Worm (Caenorhabditis elegans) whole organism, late embryonic: ENCODE data around the gene ttr-44.

Experiments
- hlh-13 ChIP-seq: fragments of 200-800 bp; sonication (Bioruptor generic); optimal IDR thresholded peaks from 2 replicates; lab custom pipeline; 2018; ENCODE audit warnings: mild to moderate bottlenecking, missing genetic modification characterization, missing compliant biosample characterization
- nhr-11 ChIP-seq: fragments of 150-350 bp; optimal IDR thresholded peaks from 2 replicates; lab custom pipeline; 2014; ENCODE audit warnings: missing biosample characterization, missing genetic modification characterization
- sdc-2 ChIP-seq: sonication (generic microtip); optimal IDR thresholded peaks from 2 replicates; lab custom pipeline; 2016; ENCODE audit warnings: missing genotype, missing genetic modification characterization, missing compliant biosample characterization
- ttx-3 ChIP-seq: sonication (generic microtip); optimal IDR thresholded peaks from 2 replicates; lab custom pipeline; 2016; ENCODE audit warnings: missing genetic modification reagents, missing genetic modification characterization, missing compliant biosample characterization

- TF ChIP-seq sdc-2 (no peak), nhr-11 (tag; lab: Kevin White, UChicago) (no peak), ttx-3 (no peak), hlh-13 (GFP tag; lab: Kevin White, UChicago) (no peak)
Measured at ce11 chrV:13489830-13490229, 40.7 kb downstream of the ttr-44 start, which contains the start of gene T10G3.3.
